Worm (Caenorhabditis elegans) whole organism, L2 larva: ENCODE results near the gene F44A2.3.

ENCODE experiments used
- aly-2 ChIP-seq: fragments of 150-350 bp; optimal IDR thresholded peaks from 2 replicates; lab custom pipeline; 2014; ENCODE audit warnings: missing biosample characterization, missing genetic modification characterization
- elt-3 ChIP-seq: sonication (generic microtip); optimal IDR thresholded peaks from 2 replicates; lab custom pipeline; 2017; ENCODE audit warnings: missing biosample characterization, missing genetic modification characterization
- fos-1 ChIP-seq: fragments of 150-350 bp; optimal IDR thresholded peaks from 2 replicates; lab custom pipeline; 2014; ENCODE audit warnings: missing biosample characterization, missing genetic modification characterization
- lin-13 ChIP-seq: fragments of 150-350 bp; optimal IDR thresholded peaks from 2 replicates; lab custom pipeline; 2014; ENCODE audit warnings: missing biosample characterization, missing genetic modification reagents, missing genetic modification characterization
- lin-39 ChIP-seq: fragments of 150-350 bp; optimal IDR thresholded peaks from 2 replicates; lab custom pipeline; 2014; ENCODE audit warnings: missing biosample characterization, missing genetic modification reagents, missing genetic modification characterization
- nhr-25 ChIP-seq: fragments of 150-350 bp; sonication (generic microtip); optimal IDR thresholded peaks from 3 replicates; lab custom pipeline; 2014; ENCODE audit warnings: missing biosample characterization, missing genetic modification characterization
- snpc-4 ChIP-seq: fragments of 150-350 bp; optimal IDR thresholded peaks from 2 replicates; lab custom pipeline; 2014; ENCODE audit warnings: missing biosample characterization, missing genetic modification characterization
- unc-39 ChIP-seq: fragments of 150-350 bp; optimal IDR thresholded peaks from 2 replicates; lab custom pipeline; 2014; ENCODE audit warnings: missing biosample characterization, missing genetic modification characterization
- unc-62 ChIP-seq: fragments of 150-350 bp; optimal IDR thresholded peaks from 2 replicates; lab custom pipeline; 2014; ENCODE audit warnings: missing biosample characterization, missing genetic modification reagents, missing genetic modification characterization
- zag-1 ChIP-seq: fragments of 150-350 bp; optimal IDR thresholded peaks from 2 replicates; lab custom pipeline; 2014; ENCODE audit warnings: missing biosample characterization, missing genetic modification characterization

ce11 chrV:9295581-9295980, 9.6 kb upstream of the F44A2.3 start:
- no peak for TF ChIP-seq elt-3 (tag; lab: Kevin White, UChicago)
- no peak for TF ChIP-seq aly-2 (tag; lab: Kevin White, UChicago)
- no peak for TF ChIP-seq lin-39 (tag; lab: Kevin White, UChicago)
- TF ChIP-seq fos-1 (tag; lab: Kevin White, UChicago): no peak
- no peak for TF ChIP-seq unc-39
- no peak for TF ChIP-seq snpc-4 (tag; lab: Kevin White, UChicago)
- no peak for TF ChIP-seq unc-62 (GFP tag; lab: Kevin White, UChicago)
- no peak for TF ChIP-seq lin-13 (GFP tag; lab: Kevin White, UChicago)
- no peak for TF ChIP-seq zag-1
- TF ChIP-seq nhr-25 (tag; lab: Kevin White, UChicago): no peak
